Fruit fly (Drosophila melanogaster) whole organism, wandering third instar larva: ENCODE results near the gene Pgant5.

ENCODE experiments used
- Abd-B ChIP-seq: fragments of >200 bp; optimal IDR thresholded peaks from 2 replicates; lab custom pipeline; 2017; ENCODE audit warnings: missing biosample characterization, missing genetic modification characterization
- CG32264 ChIP-seq: fragments of 200-800 bp; sonication (Bioruptor generic); optimal IDR thresholded peaks from 2 replicates; lab custom pipeline; 2016; ENCODE audit warnings: missing biosample characterization, missing genetic modification characterization
- CG9705 ChIP-seq: fragments of 200-800 bp; sonication (Bioruptor generic); optimal IDR thresholded peaks from 2 replicates; lab custom pipeline; 2018; ENCODE audit warnings: missing biosample characterization, mild to moderate bottlenecking, missing genetic modification characterization
- CrebA ChIP-seq: fragments of 200-800 bp; sonication (Bioruptor generic); optimal IDR thresholded peaks from 2 replicates; lab custom pipeline; 2016; ENCODE audit warnings: missing biosample characterization, mild to moderate bottlenecking, missing genetic modification characterization, borderline replicate concordance
- Dfd ChIP-seq: fragments of >200 bp; optimal IDR thresholded peaks from 2 replicates; lab custom pipeline; 2017; ENCODE audit warnings: missing biosample characterization, missing genetic modification characterization
- Dif ChIP-seq: fragments of 200-275, 200-300 bp; sonication (Bioruptor generic); optimal IDR thresholded peaks from 2 replicates; lab custom pipeline; 2018; ENCODE audit warnings: missing biosample characterization, missing genetic modification characterization; ENCODE audit not compliant: partially characterized antibody
- GATAd ChIP-seq: sonication (Bioruptor generic); optimal IDR thresholded peaks from 2 replicates; lab custom pipeline; 2016; ENCODE audit warnings: missing biosample characterization, missing genetic modification characterization
- HLH106 ChIP-seq: fragments of 200-800 bp; optimal IDR thresholded peaks from 3 replicates; lab custom pipeline; 2019; ENCODE audit warnings: missing biosample characterization, mild to moderate bottlenecking, missing genetic modification characterization, moderate library complexity
- Hnf4 ChIP-seq: fragments of 200-800 bp; sonication (Bioruptor generic); optimal IDR thresholded peaks from 2 replicates; lab custom pipeline; 2016; ENCODE audit warnings: missing biosample characterization, mild to moderate bottlenecking, missing genetic modification characterization
- Hr78 ChIP-seq: fragments of >200 bp; optimal IDR thresholded peaks from 2 replicates; lab custom pipeline; 2017; ENCODE audit warnings: missing biosample characterization, missing genetic modification characterization
- Jra ChIP-seq: sonication (Bioruptor generic); optimal IDR thresholded peaks from 2 replicates; lab custom pipeline; 2016; ENCODE audit warnings: missing biosample characterization, missing genetic modification characterization
- Mio ChIP-seq: sonication (Bioruptor generic); optimal IDR thresholded peaks from 2 replicates; lab custom pipeline; 2016; ENCODE audit warnings: missing biosample characterization, missing genetic modification characterization
- Myc ChIP-seq: fragments of >200 bp; optimal IDR thresholded peaks from 2 replicates; lab custom pipeline; 2017
- N ChIP-seq: fragments of >200 bp; optimal IDR thresholded peaks from 2 replicates; lab custom pipeline; 2018; ENCODE audit warnings: missing biosample characterization, missing external identifiers, missing genetic modification characterization
- OdsH ChIP-seq: fragments of 200-800 bp; sonication (Bioruptor generic); optimal IDR thresholded peaks from 2 replicates; lab custom pipeline; 2016; ENCODE audit warnings: missing biosample characterization, mild to moderate bottlenecking, missing genetic modification characterization
- Rel ChIP-seq, 2 experiments: fragments of 200-800 bp; sonication (Bioruptor generic) in 1 of 2; optimal IDR thresholded peaks; 2 replicates in 1 of 2; 3 replicates in 1 of 2; lab custom pipeline; 2016 to 2019; ENCODE audit warnings: mild to moderate bottlenecking in 2 of 2, missing biosample characterization in 2 of 2, missing genetic modification characterization in 2 of 2, moderate library complexity in 1 of 2
- Sp1 ChIP-seq: fragments of 200-800 bp; sonication (Bioruptor generic); optimal IDR thresholded peaks from 3 replicates; lab custom pipeline; 2019; ENCODE audit warnings: missing biosample characterization, mild to moderate bottlenecking, missing genetic modification characterization, moderate library complexity
- Vsx2 ChIP-seq: fragments of 200-300, 225-300 bp; sonication (Bioruptor generic); optimal IDR thresholded peaks from 2 replicates; lab custom pipeline; 2018; ENCODE audit warnings: missing biosample characterization, missing genetic modification characterization; ENCODE audit not compliant: partially characterized antibody
- br ChIP-seq: fragments of 200-800 bp; sonication (Bioruptor generic); optimal IDR thresholded peaks from 2 replicates; lab custom pipeline; 2016; ENCODE audit warnings: missing biosample characterization, missing genetic modification characterization
- brk ChIP-seq: fragments of 200-800 bp; sonication (Bioruptor generic); optimal IDR thresholded peaks from 2 replicates; lab custom pipeline; 2016; ENCODE audit warnings: missing biosample characterization, mild to moderate bottlenecking, missing genetic modification characterization
- dl ChIP-seq, 2 experiments: fragments of 175-275, 200-275 bp in 1 of 2; fragments of 200-275 bp in 1 of 2; sonication (Bioruptor generic); optimal IDR thresholded peaks; lab custom pipeline; 2018; ENCODE audit warnings: mild to moderate bottlenecking in 2 of 2, missing biosample characterization in 2 of 2, missing genetic modification characterization in 2 of 2, moderate library complexity in 2 of 2; ENCODE audit not compliant: partially characterized antibody in 2 of 2, insufficient read depth in 1 of 2
- dmrt93B ChIP-seq: fragments of 200-800 bp; sonication (Bioruptor generic); optimal IDR thresholded peaks from 2 replicates; lab custom pipeline; 2018; ENCODE audit warnings: missing biosample characterization, mild to moderate bottlenecking, missing genetic modification characterization
- dsf ChIP-seq: sonication (Bioruptor generic); optimal IDR thresholded peaks from 2 replicates; lab custom pipeline; 2016; ENCODE audit warnings: missing biosample characterization, missing genetic modification characterization, borderline replicate concordance
- ey ChIP-seq: fragments of 200-800 bp; sonication (Bioruptor generic); optimal IDR thresholded peaks from 2 replicates; lab custom pipeline; 2016; ENCODE audit warnings: missing biosample characterization, missing genetic modification characterization
- foxo ChIP-seq, 2 experiments: fragments of 200-800 bp; sonication (Bioruptor generic); optimal IDR thresholded peaks; 2 replicates in 1 of 2; 3 replicates in 1 of 2; lab custom pipeline; 2016 to 2017; ENCODE audit warnings: missing biosample characterization in 2 of 2, missing genetic modification characterization in 2 of 2
- fru ChIP-seq: fragments of 200-800 bp; sonication (Bioruptor generic); optimal IDR thresholded peaks from 3 replicates; lab custom pipeline; 2016; ENCODE audit warnings: missing biosample characterization, mild to moderate bottlenecking, missing genetic modification characterization
- h ChIP-seq: fragments of 200-800 bp; sonication (Bioruptor generic); optimal IDR thresholded peaks from 3 replicates; lab custom pipeline; 2016; ENCODE audit warnings: missing biosample characterization, mild to moderate bottlenecking, missing genetic modification characterization
- jim ChIP-seq: fragments of 175-275, 200-325 bp; sonication (Bioruptor generic); optimal IDR thresholded peaks from 2 replicates; lab custom pipeline; 2016; ENCODE audit warnings: missing biosample characterization, mild to moderate bottlenecking, missing genetic modification characterization
- lola ChIP-seq: fragments of >200 bp; optimal IDR thresholded peaks from 2 replicates; lab custom pipeline; 2017; ENCODE audit warnings: missing biosample characterization, missing genetic modification characterization
- pan ChIP-seq: fragments of >200 bp; optimal IDR thresholded peaks from 2 replicates; lab custom pipeline; 2017
- psq ChIP-seq: fragments of 200-800 bp; sonication (Bioruptor generic); optimal IDR thresholded peaks from 3 replicates; lab custom pipeline; 2017; ENCODE audit warnings: missing biosample characterization, mild to moderate bottlenecking, missing genetic modification characterization, moderate library complexity
- rgr ChIP-seq: fragments of 200-800 bp; sonication (Bioruptor generic); optimal IDR thresholded peaks from 3 replicates; lab custom pipeline; 2016; ENCODE audit warnings: missing biosample characterization, mild to moderate bottlenecking, missing genetic modification characterization
- sage ChIP-seq: fragments of 200-800 bp; sonication (Bioruptor generic); optimal IDR thresholded peaks from 2 replicates; lab custom pipeline; 2016; ENCODE audit warnings: missing biosample characterization, mild to moderate bottlenecking, missing genetic modification characterization
- sv ChIP-seq: fragments of 200-800 bp; sonication (Bioruptor generic); optimal IDR thresholded peaks from 3 replicates; lab custom pipeline; 2016; ENCODE audit warnings: missing biosample characterization, missing genetic modification characterization
- usp ChIP-seq: fragments of >200 bp; optimal IDR thresholded peaks from 2 replicates; lab custom pipeline; 2017; ENCODE audit warnings: missing biosample characterization, missing genetic modification characterization
- woc ChIP-seq: sonication (Bioruptor generic); optimal IDR thresholded peaks from 2 replicates; lab custom pipeline; 2016; ENCODE audit warnings: missing biosample characterization, mild to moderate bottlenecking, missing genetic modification characterization

Pgant5 gene

dm6 chr2L:5080225-5080867 lies 13.0 kb downstream of the Pgant5 start:
- no peak for TF ChIP-seq psq (GFP tag; lab: Kevin White, UChicago)
- no peak for TF ChIP-seq Dfd (GFP tag; lab: Kevin White, UChicago)

dm6 chr2L:5079200-5079599 lies 14.2 kb downstream of the Pgant5 start:
- no peak for TF ChIP-seq h
- TF ChIP-seq Sp1 (GFP tag; lab: Kevin White, UChicago): no peak
- no peak for TF ChIP-seq Vsx2
- TF ChIP-seq lola (GFP tag; lab: Kevin White, UChicago): no peak
- no peak for TF ChIP-seq woc (GFP tag; lab: Kevin White, UChicago)
- no peak for TF ChIP-seq CG32264 (GFP tag; lab: Kevin White, UChicago)
- no peak for TF ChIP-seq fru
- no peak for TF ChIP-seq psq (GFP tag; lab: Kevin White, UChicago)
- no peak for TF ChIP-seq br (GFP tag; lab: Kevin White, UChicago)
- no peak for TF ChIP-seq rgr (GFP tag; lab: Kevin White, UChicago)
- no peak for TF ChIP-seq sv (GFP tag; lab: Kevin White, UChicago)
- no peak for TF ChIP-seq N
- TF ChIP-seq Dfd (GFP tag; lab: Kevin White, UChicago): no peak
- no peak for TF ChIP-seq brk (GFP tag; lab: Kevin White, UChicago)
- no peak for TF ChIP-seq Myc
- no peak for TF ChIP-seq CG9705 (GFP tag; lab: Kevin White, UChicago)
- no peak for TF ChIP-seq pan (lab: Kevin White, UChicago)
- no peak for TF ChIP-seq OdsH (GFP tag; lab: Kevin White, UChicago)
- TF ChIP-seq Hr78: no peak
- TF ChIP-seq GATAd (GFP tag; lab: Kevin White, UChicago): no peak

dm6 chr2L:5072357-5072756 lies 21.0 kb downstream of the Pgant5 start:
- TF ChIP-seq Rel (GFP tag; optimal IDR thresholded peaks at IDR 0.05; lab: Kevin White, UChicago) (no peak), Rel (tag; optimal IDR thresholded peaks at IDR 0.05; lab: Kevin White, UChicago) (no peak), dsf (GFP tag; lab: Kevin White, UChicago) (no peak), dl (GFP tag; optimal IDR thresholded peaks at IDR 0.05; lab: Kevin White, UChicago; ENCODE audit: insufficient read depth in 1 of 2, partially characterized antibody in 2 of 2) (no peak), h (no peak), N (no peak), OdsH (GFP tag; lab: Kevin White, UChicago) (no peak), Mio (GFP tag; lab: Kevin White, UChicago) (no peak), Myc (no peak), dmrt93B (GFP tag; lab: Kevin White, UChicago) (no peak), brk (GFP tag; lab: Kevin White, UChicago) (no peak), Dfd (GFP tag; lab: Kevin White, UChicago) (no peak)

dm6 chr2L:5070797-5071579 lies 22.4 kb downstream of the Pgant5 start, which contains the start of gene RpL37A:
Gene RpL37A (plus strand): TSS chr2L:5070957.
- peak; percentile 12 for TF ChIP-seq Jra
- TF ChIP-seq Vsx2: peak; percentile 38
- peak; percentile 66 for TF ChIP-seq Rel (GFP tag; optimal IDR thresholded peaks at IDR 0.05; lab: Kevin White, UChicago)
- peak; percentile 50 for TF ChIP-seq Rel (tag; optimal IDR thresholded peaks at IDR 0.05; lab: Kevin White, UChicago)
- no peak for TF ChIP-seq dl (GFP tag; optimal IDR thresholded peaks at IDR 0.05; lab: Kevin White, UChicago; ENCODE audit: insufficient read depth in 1 of 2, partially characterized antibody in 2 of 2)
- TF ChIP-seq rgr (GFP tag; lab: Kevin White, UChicago): peak; percentile 89
- peak; percentile 31 for TF ChIP-seq OdsH (GFP tag; lab: Kevin White, UChicago)
- no peak for TF ChIP-seq Abd-B (GFP tag; lab: Kevin White, UChicago)
- peak; percentile 73 for TF ChIP-seq dmrt93B (GFP tag; lab: Kevin White, UChicago)
- no peak for TF ChIP-seq Hr78
- no peak for TF ChIP-seq pan (lab: Kevin White, UChicago)
- no peak for TF ChIP-seq ey (GFP tag; lab: Kevin White, UChicago)
- peak; percentile 24 for TF ChIP-seq psq (GFP tag; lab: Kevin White, UChicago)
- TF ChIP-seq lola (GFP tag; lab: Kevin White, UChicago): no peak
- peak; percentile 73 for TF ChIP-seq Sp1 (GFP tag; lab: Kevin White, UChicago)
- peak; percentile 12 for TF ChIP-seq Hnf4 (GFP tag; lab: Kevin White, UChicago)
- TF ChIP-seq usp (GFP tag; lab: Kevin White, UChicago): no peak
- TF ChIP-seq HLH106 (tag; lab: Kevin White, UChicago): peak; percentile 64
- TF ChIP-seq brk (GFP tag; lab: Kevin White, UChicago): no peak
- no peak for TF ChIP-seq CrebA (GFP tag; lab: Kevin White, UChicago)
- TF ChIP-seq Dif (GFP tag; lab: Kevin White, UChicago): peak; percentile 19
- peak; percentile 5 for TF ChIP-seq Myc
- no peak for TF ChIP-seq woc (GFP tag; lab: Kevin White, UChicago)
- TF ChIP-seq foxo (GFP tag; optimal IDR thresholded peaks at IDR 0.05; lab: Kevin White, UChicago): peak in 1 of 2 experiments; percentile 62
- peak; percentile 12 for TF ChIP-seq dsf (GFP tag; lab: Kevin White, UChicago)
- no peak for TF ChIP-seq Dfd (GFP tag; lab: Kevin White, UChicago)
- peak; percentile 82 for TF ChIP-seq sv (GFP tag; lab: Kevin White, UChicago)
- TF ChIP-seq sage: peak; percentile 73
- no peak for TF ChIP-seq N
- TF ChIP-seq CG32264 (GFP tag; lab: Kevin White, UChicago): peak; percentile 43
- no peak for TF ChIP-seq br (GFP tag; lab: Kevin White, UChicago)
- peak; percentile 78 for TF ChIP-seq h
- no peak for TF ChIP-seq Mio (GFP tag; lab: Kevin White, UChicago)
- TF ChIP-seq jim (GFP tag; lab: Kevin White, UChicago): no peak
- peak; percentile 52 for TF ChIP-seq fru
